Worm (Caenorhabditis elegans): ENCODE measurements around the gene irld-42.

Gene irld-42

ce11 chrV:1666904-1667303 is 1.4 kb upstream of the irld-42 start, which contains the start of gene K04F1.8:
K04F1.8 (plus strand) TSS chrV:1667204.
- TF ChIP-seq ztf-22 (GFP tag; optimal IDR thresholded peaks at IDR 0.05), result no peak
- no peak for TF ChIP-seq bed-2 (GFP tag; IDR thresholded peaks at IDR 0.05)
- TF ChIP-seq madf-6 (GFP tag; IDR thresholded peaks at IDR 0.05), result no peak
- no peak for TF ChIP-seq D2030.7 (GFP tag; IDR thresholded peaks at IDR 0.05)
- no peak for TF ChIP-seq die-1 (tag; optimal IDR thresholded peaks at IDR 0.05)
- TF ChIP-seq T26A5.8 (tag; optimal IDR thresholded peaks at IDR 0.05), result no peak
- no peak for TF ChIP-seq ztf-6 (GFP tag; IDR thresholded peaks at IDR 0.05)
- TF ChIP-seq ceh-100 (GFP tag; IDR thresholded peaks at IDR 0.05), result no peak
- no peak for TF ChIP-seq lin-26 (GFP tag; IDR thresholded peaks at IDR 0.05)
- TF ChIP-seq K11D2.4 (GFP tag; IDR thresholded peaks at IDR 0.05), result no peak
- no peak for TF ChIP-seq nhr-120 (GFP tag; IDR thresholded peaks at IDR 0.05)
- no peak for TF ChIP-seq K12H6.12 (tag; optimal IDR thresholded peaks at IDR 0.05)
- no peak for TF ChIP-seq ekl-4 (GFP tag; IDR thresholded peaks at IDR 0.05)
- TF ChIP-seq dox-1 (GFP tag; IDR thresholded peaks at IDR 0.05), result no peak
- TF ChIP-seq madf-3 (GFP tag; IDR thresholded peaks at IDR 0.05), result no peak
- TF ChIP-seq ceh-58 (GFP tag; IDR thresholded peaks at IDR 0.05), result no peak

ce11 chrV:1678228-1678627 is 9.9 kb downstream of the irld-42 start, which contains the start of gene srw-98:
srw-98 (minus strand) TSS chrV:1678328.
- no peak for TF ChIP-seq chd-7 (tag; optimal IDR thresholded peaks at IDR 0.05)
- TF ChIP-seq nfya-2 (GFP tag; IDR thresholded peaks at IDR 0.05), result no peak
- no peak for TF ChIP-seq lir-1 (GFP tag; conservative IDR thresholded peaks at IDR 0.05)
- TF ChIP-seq snpc-1.1 (tag; optimal IDR thresholded peaks at IDR 0.05; ENCODE audit: insufficient read depth), result no peak
- no peak for TF ChIP-seq B0019.2 (GFP tag; conservative IDR thresholded peaks at IDR 0.05)
- no peak for TF ChIP-seq ama-1 (optimal IDR thresholded peaks at IDR 0.05)
- TF ChIP-seq ama-1 (GFP tag; optimal IDR thresholded peaks at IDR 0.05), result no peak

- TF ChIP-seq somi-1 (GFP tag; optimal IDR thresholded peaks at IDR 0.05) (no peak), hlh-12 (tag; optimal IDR thresholded peaks at IDR 0.05) (no peak), fkh-3 (tag; optimal IDR thresholded peaks at IDR 0.05) (no peak), K11D2.4 (GFP tag; IDR thresholded peaks at IDR 0.05) (no peak), sptf-2 (GFP tag; optimal IDR thresholded peaks at IDR 0.05) (no peak), ztf-28 (GFP tag; IDR thresholded peaks at IDR 0.05) (no peak), unc-130 (GFP tag; optimal IDR thresholded peaks at IDR 0.05) (no peak), T07F8.4 (tag; optimal IDR thresholded peaks at IDR 0.05) (no peak), snpc-1.1 (tag; optimal IDR thresholded peaks at IDR 0.05; ENCODE audit: insufficient read depth) (no peak), B0336.3 (GFP tag; IDR thresholded peaks at IDR 0.05) (no peak), F57C9.4 (tag; optimal IDR thresholded peaks at IDR 0.05) (no peak), rcor-1 (GFP tag; IDR thresholded peaks at IDR 0.05) (no peak), lag-1 (GFP tag; IDR thresholded peaks at IDR 0.05) (no peak), F10E7.11 (tag; optimal IDR thresholded peaks at IDR 0.05) (no peak), F55B11.4 (tag; optimal IDR thresholded peaks at IDR 0.05; ENCODE audit: borderline replicate concordance, insufficient read depth) (no peak)
Observed at ce11 chrV:1680770-1681169, 12.5 kb downstream of the irld-42 start, which contains the start of gene srw-91. srw-91 (minus strand) TSS chrV:1680870.

- TF ChIP-seq F37B4.10 (GFP tag; IDR thresholded peaks at IDR 0.05) (no peak), Y95B8A.8 (GFP tag; IDR thresholded peaks at IDR 0.05) (no peak), ceh-79 (tag; optimal IDR thresholded peaks at IDR 0.05) (no peak), dpff-1 (tag; optimal IDR thresholded peaks at IDR 0.05) (no peak), lin-26 (GFP tag; IDR thresholded peaks at IDR 0.05) (no peak), ztf-28 (GFP tag; IDR thresholded peaks at IDR 0.05) (no peak), egrh-3 (GFP tag; IDR thresholded peaks at IDR 0.05) (no peak), Y53G8AR.9 (GFP tag; conservative IDR thresholded peaks at IDR 0.05) (no peak), mcd-1 (GFP tag; IDR thresholded peaks at IDR 0.05) (no peak), zim-3 (tag; optimal IDR thresholded peaks at IDR 0.05) (no peak), lin-40 (tag; optimal IDR thresholded peaks at IDR 0.05) (no peak), ZK185.1 (tag; optimal IDR thresholded peaks at IDR 0.05; ENCODE audit: poor library complexity, severe bottlenecking) (no peak)
Observed at ce11 chrV:1682279-1682678, 14.0 kb downstream of the irld-42 start, which contains the start of gene srh-3. srh-3 (plus strand) TSS chrV:1682579.

Measured in whole organism, young adult.